Worm (Caenorhabditis elegans): ENCODE results near the gene hipr-1.

The hipr-1 gene

ce11 chrIII:8741276-8741860 lies 21.4 kb downstream of the hipr-1 start, which contains the start of gene pdhk-2 (continued):
- peak; percentile 67 for TF ChIP-seq K09A11.1 (tag; optimal IDR thresholded peaks at IDR 0.05; ENCODE audit: insufficient read depth)
- TF ChIP-seq ref-2 (tag; optimal IDR thresholded peaks at IDR 0.05) = peak; percentile 46
- TF ChIP-seq pat-9 (tag; optimal IDR thresholded peaks at IDR 0.05) = peak; percentile 38
- peak; percentile 82 for TF ChIP-seq ceh-18 (tag; optimal IDR thresholded peaks at IDR 0.05)
- peak; percentile 24 for TF ChIP-seq nhr-232 (tag; optimal IDR thresholded peaks at IDR 0.05)
- peak; percentile 38 for TF ChIP-seq hlh-8 (tag; optimal IDR thresholded peaks at IDR 0.05)
- peak; percentile 64 for TF ChIP-seq fkh-6 (tag; optimal IDR thresholded peaks at IDR 0.05)
- TF ChIP-seq pros-1 (tag; optimal IDR thresholded peaks at IDR 0.05) = no peak
- TF ChIP-seq T23F11.4 (GFP tag; optimal IDR thresholded peaks at IDR 0.05) = peak; percentile 40
- peak; percentile 5 for TF ChIP-seq syd-9 (tag; optimal IDR thresholded peaks at IDR 0.05)
- peak; percentile 81 for TF ChIP-seq dve-1 (tag; optimal IDR thresholded peaks at IDR 0.05)
- no peak for TF ChIP-seq odd-2 (tag; optimal IDR thresholded peaks at IDR 0.05)
- TF ChIP-seq ceh-45 (GFP tag; IDR thresholded peaks at IDR 0.05) = 0 out of 2 replicates have a peak, but pooled peaks have one; percentile 53
- peak; percentile 71 for TF ChIP-seq ztf-16 (tag; optimal IDR thresholded peaks at IDR 0.05)
- TF ChIP-seq hlh-30 (tag; optimal IDR thresholded peaks at IDR 0.05; ENCODE audit: insufficient read depth) = peak; percentile 33
- TF ChIP-seq unc-55 (GFP tag; optimal IDR thresholded peaks at IDR 0.05) = peak; percentile 68
- TF ChIP-seq C08G9.2 (tag; optimal IDR thresholded peaks at IDR 0.05) = peak; percentile 45
- TF ChIP-seq pag-3 (tag; optimal IDR thresholded peaks at IDR 0.05; ENCODE audit: borderline replicate concordance) = no peak
- TF ChIP-seq fkh-10 (GFP tag; optimal IDR thresholded peaks at IDR 0.05) = no peak
- TF ChIP-seq ceh-14 (tag; optimal IDR thresholded peaks at IDR 0.05) = peak; percentile 85
- TF ChIP-seq sox-4 (tag; optimal IDR thresholded peaks at IDR 0.05) = peak; percentile 74

ce11 chrIII:8741955-8742354 lies 22.0 kb downstream of the hipr-1 start:
- no peak for TF ChIP-seq ceh-31 (tag; optimal IDR thresholded peaks at IDR 0.05)
- no peak for TF ChIP-seq fkh-6 (tag; optimal IDR thresholded peaks at IDR 0.05)
- TF ChIP-seq pqm-1 (tag; optimal IDR thresholded peaks at IDR 0.05) = no peak
- TF ChIP-seq lim-6 (tag; optimal IDR thresholded peaks at IDR 0.05) = no peak
- no peak for TF ChIP-seq dmd-4 (tag; optimal IDR thresholded peaks at IDR 0.05; ENCODE audit: borderline replicate concordance)

- TF ChIP-seq unc-55 (GFP tag; optimal IDR thresholded peaks at IDR 0.05) (no peak), ceh-31 (tag; optimal IDR thresholded peaks at IDR 0.05) (no peak), nfya-1 (tag; optimal IDR thresholded peaks at IDR 0.05) (no peak), odd-2 (tag; optimal IDR thresholded peaks at IDR 0.05) (no peak), nhr-11 (tag; optimal IDR thresholded peaks at IDR 0.05) (no peak), fax-1 (tag; optimal IDR thresholded peaks at IDR 0.05) (no peak), tbx-2 (tag; optimal IDR thresholded peaks at IDR 0.05) (no peak), madf-2 (tag; optimal IDR thresholded peaks at IDR 0.05) (no peak)
Measured at ce11 chrIII:8742584-8742983, 22.6 kb downstream of the hipr-1 start.

- TF ChIP-seq unc-42 (tag; optimal IDR thresholded peaks at IDR 0.05) (peak; percentile 91), hlh-30 (tag; optimal IDR thresholded peaks at IDR 0.05; ENCODE audit: insufficient read depth) (no peak)
Measured at ce11 chrIII:8743796-8744404, 23.9 kb downstream of the hipr-1 start, which contains the start of gene ZK370.6. TSS of gene ZK370.6 (minus strand) at chrIII:8743846.

- TF ChIP-seq K02D7.2 (tag; optimal IDR thresholded peaks at IDR 0.05) (no peak), unc-86 (tag; optimal IDR thresholded peaks at IDR 0.05) (no peak), elt-2 (tag; optimal IDR thresholded peaks at IDR 0.05) (no peak), nhr-232 (tag; optimal IDR thresholded peaks at IDR 0.05) (no peak), che-1 (tag; optimal IDR thresholded peaks at IDR 0.05) (no peak), ztf-16 (tag; optimal IDR thresholded peaks at IDR 0.05) (no peak), unc-3 (GFP tag; conservative IDR thresholded peaks at IDR 0.05) (no peak), unc-3 (tag; optimal IDR thresholded peaks at IDR 0.05) (no peak), zip-5 (tag; optimal IDR thresholded peaks at IDR 0.05) (no peak), ets-4 (tag; optimal IDR thresholded peaks at IDR 0.05) (no peak), ceh-24 (tag; optimal IDR thresholded peaks at IDR 0.05) (no peak), fkh-6 (tag; optimal IDR thresholded peaks at IDR 0.05) (no peak), K09A11.1 (tag; optimal IDR thresholded peaks at IDR 0.05; ENCODE audit: insufficient read depth) (no peak), ceh-22 (tag; optimal IDR thresholded peaks at IDR 0.05) (no peak), pha-2 (tag; optimal IDR thresholded peaks at IDR 0.05) (no peak)
Measured at ce11 chrIII:8744765-8745164, 24.8 kb downstream of the hipr-1 start.
